Fruit fly (Drosophila melanogaster) whole organism, embryonic: ENCODE results near the gene CG5160.

Experiments
- Aef1 ChIP-seq: fragments of 200-800 bp; sonication (Bioruptor generic); IDR thresholded peaks from 3 replicates; pipeline ENCODE4 v1.3.6; 2022; ENCODE audit warnings: missing biosample characterization, missing genetic modification characterization
- Asciz ChIP-seq: fragments of 200-800 bp; sonication (Bioruptor generic); optimal IDR thresholded peaks from 2 replicates; lab custom pipeline; 2017; ENCODE audit warnings: missing biosample characterization, mild to moderate bottlenecking, missing genetic modification characterization, missing genetic modification reagents
- Bdp1 ChIP-seq: fragments of 200-800 bp; sonication (Bioruptor generic); optimal IDR thresholded peaks from 3 replicates; lab custom pipeline; 2016; ENCODE audit warnings: missing biosample characterization, missing genetic modification characterization
- CG11695 ChIP-seq: fragments of 200-800 bp; sonication (Bioruptor generic); IDR thresholded peaks from 3 replicates; pipeline ENCODE4 v1.3.6; 2022; ENCODE audit warnings: missing biosample characterization, missing genetic modification characterization
- CG1233 ChIP-seq: fragments of 200-800 bp; sonication (Bioruptor generic); optimal IDR thresholded peaks from 4 replicates; lab custom pipeline; 2018; ENCODE audit warnings: missing biosample characterization, mild to moderate bottlenecking, missing genetic modification characterization
- CG14667 ChIP-seq: fragments of 200-800 bp; sonication (Bioruptor generic); IDR thresholded peaks from 2 replicates; pipeline ENCODE4 v1.3.6; 2022; ENCODE audit warnings: missing biosample characterization, missing genetic modification characterization
- CG1602 ChIP-seq: fragments of 200-800 bp; sonication (Bioruptor generic); optimal IDR thresholded peaks from 3 replicates; lab custom pipeline; 2016; ENCODE audit warnings: missing biosample characterization, missing genetic modification characterization
- CG16813 ChIP-seq: fragments of 200-800 bp; sonication (Bioruptor generic); IDR thresholded peaks from 3 replicates; pipeline ENCODE4 v1.3.6; 2022; ENCODE audit warnings: missing biosample characterization, missing genetic modification characterization; ENCODE audit not compliant: partially characterized antibody
- CG17328 ChIP-seq: fragments of 200-800 bp; sonication (Bioruptor generic); IDR thresholded peaks from 2 replicates; pipeline ENCODE4 v1.3.6; 2022; ENCODE audit warnings: missing biosample characterization, missing genetic modification characterization
- CG17359 ChIP-seq: fragments of 200-800 bp; sonication (Bioruptor generic); optimal IDR thresholded peaks from 3 replicates; lab custom pipeline; 2018; ENCODE audit warnings: missing biosample characterization, mild to moderate bottlenecking, missing genetic modification characterization, moderate library complexity
- CG17361 ChIP-seq: fragments of 200-800 bp; sonication (Bioruptor generic); IDR thresholded peaks from 3 replicates; pipeline ENCODE4 v1.3.6; 2022; ENCODE audit warnings: missing biosample characterization, missing genetic modification characterization
- CG17802 ChIP-seq: fragments of 200-800 bp; sonication (Bioruptor generic); optimal IDR thresholded peaks from 2 replicates; lab custom pipeline; 2018; ENCODE audit warnings: missing biosample characterization, mild to moderate bottlenecking, missing genetic modification characterization, moderate library complexity
- CG30431 ChIP-seq: fragments of 200-800 bp; sonication (Bioruptor generic); optimal IDR thresholded peaks from 2 replicates; lab custom pipeline; 2017; ENCODE audit warnings: missing biosample characterization, missing genetic modification characterization
- CG31388 ChIP-seq: fragments of 200-800 bp; sonication (Bioruptor generic); optimal IDR thresholded peaks from 2 replicates; lab custom pipeline; 2016; ENCODE audit warnings: missing biosample characterization, missing genetic modification characterization
- CG32532 ChIP-seq: fragments of 200-800 bp; sonication (Bioruptor generic); IDR thresholded peaks from 2 replicates; pipeline ENCODE4 v1.3.6; 2022; ENCODE audit warnings: missing biosample characterization, missing genetic modification characterization
- CG32767 ChIP-seq: fragments of 200-800 bp; sonication (Bioruptor generic); IDR thresholded peaks from 2 replicates; pipeline ENCODE4 v1.3.6; 2022; ENCODE audit warnings: missing biosample characterization, missing genetic modification characterization
- CG34224 ChIP-seq: fragments of 200-800 bp; sonication (Bioruptor generic); IDR thresholded peaks from 3 replicates; pipeline ENCODE4 v1.3.6; 2022; ENCODE audit warnings: missing biosample characterization, missing genetic modification characterization; ENCODE audit not compliant: partially characterized antibody
- CG3847 ChIP-seq: fragments of 200-800 bp; sonication (Bioruptor generic); IDR thresholded peaks from 2 replicates; pipeline ENCODE4 v1.3.6; 2022; ENCODE audit warnings: missing biosample characterization, missing genetic modification characterization
- CG3995 ChIP-seq: fragments of 200-800 bp; sonication (Bioruptor generic); optimal IDR thresholded peaks from 3 replicates; lab custom pipeline; 2016; ENCODE audit warnings: missing biosample characterization, missing genetic modification characterization
- CG5180 ChIP-seq: fragments of 200-800 bp; sonication (Bioruptor generic); optimal IDR thresholded peaks from 3 replicates; lab custom pipeline; 2017; ENCODE audit warnings: missing biosample characterization, missing genetic modification characterization, mild to moderate bottlenecking, moderate library complexity, missing genetic modification reagents
- CG6175 ChIP-seq: fragments of 200-800 bp; sonication (Bioruptor generic); IDR thresholded peaks from 3 replicates; pipeline ENCODE4 v1.3.6; 2022; ENCODE audit warnings: missing biosample characterization, missing genetic modification characterization
- CG6272 ChIP-seq: fragments of 200-800 bp; sonication (Bioruptor generic); IDR thresholded peaks from 2 replicates; pipeline ENCODE4 v1.3.6; 2022; ENCODE audit warnings: missing biosample characterization, missing genetic modification characterization
- CG6791 ChIP-seq: fragments of 200-800 bp; sonication (Bioruptor generic); IDR thresholded peaks from 3 replicates; pipeline ENCODE4 v1.3.6; 2022; ENCODE audit warnings: missing biosample characterization, missing genetic modification characterization; ENCODE audit not compliant: partially characterized antibody
- CG7987 ChIP-seq: fragments of 200-800 bp; sonication (Bioruptor generic); optimal IDR thresholded peaks from 2 replicates; lab custom pipeline; 2018; ENCODE audit warnings: missing biosample characterization, mild to moderate bottlenecking, missing genetic modification characterization, moderate library complexity
- CG8944 ChIP-seq: fragments of 200-800 bp; sonication (Bioruptor generic); optimal IDR thresholded peaks from 3 replicates; lab custom pipeline; 2016; ENCODE audit warnings: missing biosample characterization, missing genetic modification characterization
- CTCF ChIP-seq: fragments of 200-800 bp; sonication (Bioruptor generic); optimal IDR thresholded peaks from 2 replicates; lab custom pipeline; 2017; ENCODE audit warnings: missing biosample characterization, mild to moderate bottlenecking, missing genetic modification characterization, moderate library complexity
- Dad ChIP-seq: fragments of 200-800 bp; sonication (Bioruptor generic); optimal IDR thresholded peaks from 3 replicates; lab custom pipeline; 2016; ENCODE audit warnings: missing biosample characterization, missing genetic modification characterization
- Dbx ChIP-seq: fragments of 200-800 bp; sonication (Bioruptor generic); IDR thresholded peaks from 3 replicates; pipeline ENCODE4 v1.3.6; 2022; ENCODE audit warnings: missing biosample characterization, missing genetic modification characterization
- E2f2 ChIP-seq: fragments of 200-800 bp; sonication (Bioruptor generic); IDR thresholded peaks from 2 replicates; pipeline ENCODE4 v1.3.6; 2022; ENCODE audit warnings: missing biosample characterization, missing genetic modification characterization
- Fer2 ChIP-seq: fragments of 200-800 bp; sonication (Bioruptor generic); optimal IDR thresholded peaks from 2 replicates; lab custom pipeline; 2018; ENCODE audit warnings: missing biosample characterization, mild to moderate bottlenecking, missing genetic modification characterization, moderate library complexity
- Optix ChIP-seq: fragments of 200-800 bp; sonication (Bioruptor generic); IDR thresholded peaks from 3 replicates; pipeline ENCODE4 v1.3.6; 2022; ENCODE audit warnings: missing biosample characterization, missing genetic modification characterization
- Poxn ChIP-seq: fragments of 200-800 bp; sonication (Bioruptor generic); IDR thresholded peaks from 2 replicates; pipeline ENCODE4 v1.3.6; 2022; ENCODE audit warnings: missing biosample characterization, missing genetic modification characterization
- Ravus ChIP-seq: fragments of 200-800 bp; sonication (Bioruptor generic); IDR thresholded peaks from 2 replicates; pipeline ENCODE4 v1.3.6; 2022; ENCODE audit warnings: missing biosample characterization, missing genetic modification characterization
- Xrp1 ChIP-seq: fragments of 200-800 bp; sonication (Bioruptor generic); IDR thresholded peaks from 2 replicates; pipeline ENCODE4 v1.3.6; 2022; ENCODE audit warnings: missing biosample characterization, missing genetic modification characterization
- crp ChIP-seq, 2 experiments: fragments of 200-800 bp; sonication (Bioruptor generic); optimal IDR thresholded peaks; 2 replicates in 1 of 2; 3 replicates in 1 of 2; lab custom pipeline; 2017; ENCODE audit warnings: missing biosample characterization in 2 of 2, missing genetic modification characterization in 2 of 2, mild to moderate bottlenecking in 1 of 2, moderate library complexity in 1 of 2
- dmrt11E ChIP-seq: fragments of 200-800 bp; sonication (Bioruptor generic); optimal IDR thresholded peaks from 3 replicates; lab custom pipeline; 2018; ENCODE audit warnings: missing biosample characterization, mild to moderate bottlenecking, missing genetic modification characterization, moderate library complexity
- fd102C ChIP-seq: fragments of 200-800 bp; sonication (Bioruptor generic); optimal IDR thresholded peaks from 2 replicates; lab custom pipeline; 2018; ENCODE audit warnings: missing biosample characterization, mild to moderate bottlenecking, missing genetic modification characterization, moderate library complexity
- fru ChIP-seq: fragments of >200 bp; optimal IDR thresholded peaks from 2 replicates; lab custom pipeline; 2017
- ftz-f1 ChIP-seq: fragments of 200-800 bp; sonication (Bioruptor generic); optimal IDR thresholded peaks from 2 replicates; lab custom pipeline; 2016; ENCODE audit warnings: missing biosample characterization, missing genetic modification characterization
- gcm2 ChIP-seq: fragments of 200-800 bp; sonication (Bioruptor generic); optimal IDR thresholded peaks from 2 replicates; lab custom pipeline; 2016; ENCODE audit warnings: missing biosample characterization, missing genetic modification characterization
- grau ChIP-seq: fragments of 200-800 bp; optimal IDR thresholded peaks from 3 replicates; lab custom pipeline; 2019; ENCODE audit warnings: missing biosample characterization, mild to moderate bottlenecking, missing genetic modification characterization, moderate library complexity
- gt ChIP-seq: fragments of 200-800 bp; sonication (Bioruptor generic); IDR thresholded peaks from 2 replicates; pipeline ENCODE4 v1.3.6; 2022; ENCODE audit warnings: missing biosample characterization, missing genetic modification characterization
- nerfin-2 ChIP-seq: fragments of 200-800 bp; sonication (Bioruptor generic); IDR thresholded peaks from 2 replicates; pipeline ENCODE4 v1.3.6; 2022; ENCODE audit warnings: missing biosample characterization, missing genetic modification characterization; ENCODE audit not compliant: partially characterized antibody
- peb ChIP-seq: fragments of 200-800 bp; sonication (Bioruptor generic); IDR thresholded peaks from 2 replicates; pipeline ENCODE4 v1.3.6; 2022; ENCODE audit warnings: missing biosample characterization, missing genetic modification characterization
- pita ChIP-seq: fragments of 200-800 bp; sonication (Bioruptor generic); optimal IDR thresholded peaks from 2 replicates; lab custom pipeline; 2017; ENCODE audit warnings: missing biosample characterization, mild to moderate bottlenecking, missing genetic modification characterization
- pum ChIP-seq: fragments of 200-800 bp; sonication (Bioruptor generic); optimal IDR thresholded peaks from 2 replicates; lab custom pipeline; 2016; ENCODE audit warnings: missing biosample characterization, missing genetic modification characterization
- sob ChIP-seq: fragments of 200-800 bp; sonication (Bioruptor generic); IDR thresholded peaks from 2 replicates; pipeline ENCODE4 v1.3.6; 2022; ENCODE audit warnings: missing biosample characterization, missing genetic modification characterization
- tio ChIP-seq: fragments of 200-800 bp; sonication (Bioruptor generic); optimal IDR thresholded peaks from 2 replicates; lab custom pipeline; 2017; ENCODE audit warnings: missing biosample characterization, missing genetic modification characterization, inconsistent platforms
- tll ChIP-seq, 2 experiments: fragments of 200-800 bp in 1 of 2; fragments of >200 bp in 1 of 2; sonication (Bioruptor generic) in 1 of 2; optimal IDR thresholded peaks; 2 replicates each; lab custom pipeline; 2017 to 2019; ENCODE audit warnings: missing biosample characterization in 2 of 2, missing genetic modification characterization in 2 of 2, mild to moderate bottlenecking in 1 of 2, moderate library complexity in 1 of 2
- ttk ChIP-seq: fragments of 200-800 bp; sonication (Bioruptor generic); IDR thresholded peaks from 2 replicates; pipeline ENCODE4 v2.1.2; 2022; ENCODE audit warnings: missing biosample characterization, missing genetic modification characterization
- zfh1 ChIP-seq: fragments of 200-800 bp; sonication (Bioruptor generic); IDR thresholded peaks from 3 replicates; pipeline ENCODE4 v1.3.6; 2022; ENCODE audit warnings: missing biosample characterization, missing genetic modification characterization

Gene CG5160

DNA sequence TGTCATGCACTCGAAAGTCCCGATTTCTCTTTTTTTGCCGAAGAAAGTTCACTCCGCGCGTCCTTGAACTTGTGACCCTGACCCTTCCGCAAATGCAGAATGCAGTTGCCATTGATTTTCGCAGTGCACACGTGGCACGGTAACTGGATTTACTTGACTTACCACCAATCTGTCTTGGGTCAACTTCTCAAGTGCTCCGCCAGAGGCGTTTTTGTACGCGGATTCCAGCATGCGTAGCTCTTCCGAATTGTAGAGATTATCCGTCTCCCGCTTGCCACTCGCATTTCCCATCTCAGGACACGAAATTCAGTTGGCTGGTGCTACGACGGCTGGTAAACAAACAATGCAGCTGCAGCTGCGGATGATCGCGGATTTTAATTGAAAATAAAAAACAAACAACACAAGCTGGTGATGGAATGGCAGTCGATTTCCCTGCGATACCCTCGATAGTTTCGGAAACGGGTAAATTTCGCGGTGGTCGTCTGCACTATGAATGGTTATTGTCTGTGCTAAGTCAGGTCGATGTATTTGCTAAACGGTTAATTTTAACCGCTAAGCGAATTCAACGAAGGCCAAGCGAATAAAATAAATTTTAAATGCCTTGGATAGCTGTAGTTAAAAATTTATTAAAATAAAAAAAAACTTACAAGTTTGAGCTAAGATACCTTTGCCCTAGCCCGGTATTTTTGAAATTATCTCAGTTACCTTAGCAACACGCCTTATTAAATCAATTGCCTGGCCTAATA lies 10.6 kb downstream of the CG5160 start, which contains the start of the genes CG5149 and gudu (continued):
- TF ChIP-seq Dbx (0 out of 3 replicates have a peak, but pooled peaks have one; percentile 34), CG11695 (no peak), CG17802 (no peak), CTCF (GFP tag; lab: Kevin White, UChicago) (peak; percentile 87), pita (peak; percentile 94), peb (GFP tag; lab: Robert Waterston, UW) (no peak), Poxn (GFP tag; lab: Robert Waterston, UW) (no peak), dmrt11E (no peak), ftz-f1 (GFP tag; lab: Kevin White, UChicago) (no peak), CG14667 (GFP tag; lab: Robert Waterston, UW) (no peak), Xrp1 (GFP tag; lab: Robert Waterston, UW) (peak; percentile 28; the same call in 1 of the 2 replicates), gt (GFP tag; lab: Robert Waterston, UW) (no peak), CG1602 (GFP tag; lab: Kevin White, UChicago) (no peak), CG31388 (GFP tag; lab: Kevin White, UChicago) (no peak), Ravus (GFP tag; lab: Robert Waterston, UW) (no peak), nerfin-2 (GFP tag; lab: Robert Waterston, UW) (peak; percentile 77), sob (GFP tag; lab: Robert Waterston, UW) (peak; percentile 26; the same call in 1 of the 2 replicates), CG7987 (GFP tag; lab: Kevin White, UChicago) (peak; percentile 24), zfh1 (GFP tag; lab: Robert Waterston, UW) (0 out of 3 replicates have a peak, but pooled peaks have one; percentile 21), fru (lab: Kevin White, UChicago) (no peak), Asciz (GFP tag; lab: Kevin White, UChicago) (no peak), CG1233 (GFP tag; lab: Kevin White, UChicago) (no peak), CG5180 (GFP tag; lab: Kevin White, UChicago) (no peak), CG17328 (GFP tag; lab: Robert Waterston, UW) (no peak), CG34224 (peak; percentile 83), CG17359 (tag; lab: Kevin White, UChicago) (no peak), CG17361 (peak; percentile 52; the same call in 2 of the 3 replicates), crp (GFP tag; optimal IDR thresholded peaks at IDR 0.05; lab: Kevin White, UChicago) (no peak), CG32532 (GFP tag; lab: Robert Waterston, UW) (peak; percentile 51; the same call in 1 of the 2 replicates), CG3995 (no peak), gcm2 (GFP tag; lab: Kevin White, UChicago) (no peak), Aef1 (GFP tag; lab: Robert Waterston, UW) (no peak), tio (GFP tag; lab: Kevin White, UChicago) (no peak), E2f2 (peak; percentile 52), tll (GFP tag; optimal IDR thresholded peaks at IDR 0.05; lab: Kevin White, UChicago) (no peak), CG8944 (GFP tag; lab: Kevin White, UChicago) (no peak), CG6272 (peak; percentile 41; the same call in 1 of the 2 replicates), grau (tag; lab: Kevin White, UChicago) (no peak), CG16813 (GFP tag; lab: Robert Waterston, UW) (peak; percentile 86), Bdp1 (GFP tag; lab: Kevin White, UChicago) (no peak), Fer2 (no peak), ttk (GFP tag; lab: Robert Waterston, UW) (no peak), Dad (GFP tag; lab: Kevin White, UChicago) (no peak), CG6175 (GFP tag; lab: Robert Waterston, UW) (no peak), CG32767 (GFP tag; lab: Robert Waterston, UW) (no peak), fd102C (no peak), pum (GFP tag; lab: Kevin White, UChicago) (no peak), CG30431 (GFP tag; lab: Kevin White, UChicago) (no peak), Optix (no peak), CG3847 (GFP tag; lab: Robert Waterston, UW) (no peak; the same call in 1 of the 2 replicates), CG6791 (GFP tag; lab: Robert Waterston, UW) (peak; percentile 96)
